Worm (Caenorhabditis elegans) whole organism, L4 larva: Measurements from ENCODE around the gene fbxa-43.

Source experiments
- D1046.2 ChIP-seq: fragments of 200-800 bp; sonication (Bioruptor generic); IDR thresholded peaks from 2 replicates; pipeline ENCODE4 v1.3.6; 2022; ENCODE audit warnings: missing genetic modification characterization, missing compliant biosample characterization
- F37D6.2 ChIP-seq: sonication (generic microtip); optimal IDR thresholded peaks from 2 replicates; lab custom pipeline; 2016; ENCODE audit warnings: mild to moderate bottlenecking, missing genetic modification characterization, missing compliant biosample characterization
- T20F7.1 ChIP-seq: fragments of 200-800 bp; sonication (Bioruptor generic); optimal IDR thresholded peaks from 2 replicates; lab custom pipeline; 2018; ENCODE audit warnings: mild to moderate bottlenecking, missing genetic modification characterization, missing compliant biosample characterization
- ZK337.2 ChIP-seq: fragments of 200-800 bp; sonication (Bioruptor generic); IDR thresholded peaks from 2 replicates; pipeline ENCODE4 v1.3.6; 2022; ENCODE audit warnings: missing genetic modification reagents, missing genetic modification characterization, missing compliant biosample characterization
- ZK546.5 ChIP-seq, 2 experiments: sonication (generic microtip); optimal IDR thresholded peaks; 2 replicates each; lab custom pipeline; 2017; ENCODE audit warnings: missing biosample characterization in 2 of 2, missing genetic modification characterization in 2 of 2
- aly-2 ChIP-seq: sonication (generic microtip); optimal IDR thresholded peaks from 2 replicates; lab custom pipeline; 2018; ENCODE audit warnings: missing biosample characterization, missing genetic modification characterization
- ama-1 ChIP-seq: fragments of 150-350 bp; optimal IDR thresholded peaks from 2 replicates; lab custom pipeline; 2014; ENCODE audit warnings: inconsistent platforms, mixed read lengths
- ceh-20 ChIP-seq: fragments of 200-800 bp; sonication (Bioruptor generic); IDR thresholded peaks from 2 replicates; pipeline ENCODE4 v1.3.6; 2022; ENCODE audit warnings: missing genetic modification reagents, missing genetic modification characterization, missing compliant biosample characterization
- ceh-28 ChIP-seq: fragments of 150-350 bp; optimal IDR thresholded peaks from 2 replicates; lab custom pipeline; 2014; ENCODE audit warnings: missing biosample characterization, missing genetic modification reagents, missing genetic modification characterization
- ceh-44 ChIP-seq: fragments of 200-800 bp; sonication (Bioruptor generic); IDR thresholded peaks from 2 replicates; pipeline ENCODE4 v1.3.6; 2022; ENCODE audit warnings: missing genetic modification reagents, missing genetic modification characterization, missing compliant biosample characterization
- ces-1 ChIP-seq: fragments of 150-350 bp; sonication (generic microtip); optimal IDR thresholded peaks from 4 replicates; lab custom pipeline; 2014; ENCODE audit warnings: missing biosample characterization, missing genetic modification reagents, missing genetic modification characterization
- cey-2 ChIP-seq: sonication (generic microtip); optimal IDR thresholded peaks from 3 replicates; lab custom pipeline; 2017; ENCODE audit warnings: missing genetic modification characterization, mild to moderate bottlenecking, missing compliant biosample characterization, antibody characterized with exemption, borderline replicate concordance; ENCODE audit not compliant: insufficient read depth
- daf-12 ChIP-seq: fragments of 150-350 bp; optimal IDR thresholded peaks from 2 replicates; lab custom pipeline; 2014; ENCODE audit warnings: missing biosample characterization, missing genetic modification reagents, missing genetic modification characterization
- daf-16 ChIP-seq, 3 experiments: sonication (generic microtip); optimal IDR thresholded peaks; 2 replicates each; lab custom pipeline; 2016 to 2017; ENCODE audit warnings: missing genetic modification characterization in 3 of 3, missing genetic modification reagents in 3 of 3, mild to moderate bottlenecking in 2 of 3, missing compliant biosample characterization in 2 of 3, missing biosample characterization in 1 of 3, moderate library complexity in 1 of 3
- daf-19 ChIP-seq: fragments of 200-800 bp; sonication (Bioruptor generic); conservative IDR thresholded peaks from 2 replicates; pipeline ENCODE4 v1.3.6; 2022; ENCODE audit warnings: missing genetic modification characterization, missing compliant biosample characterization
- dmd-6 ChIP-seq: fragments of 200-800 bp; sonication (Bioruptor generic); IDR thresholded peaks from 2 replicates; pipeline ENCODE4 v1.3.6; 2022; ENCODE audit warnings: missing genetic modification reagents, missing genetic modification characterization, missing compliant biosample characterization
- dmd-8 ChIP-seq: fragments of 200-800 bp; sonication (Bioruptor generic); IDR thresholded peaks from 2 replicates; pipeline ENCODE4 v1.3.6; 2022; ENCODE audit warnings: missing genetic modification characterization, missing compliant biosample characterization
- fos-1 ChIP-seq: fragments of 150-350 bp; optimal IDR thresholded peaks from 2 replicates; lab custom pipeline; 2014; ENCODE audit warnings: missing biosample characterization, missing genetic modification characterization
- hlh-11 ChIP-seq: fragments of 200-800 bp; sonication (Bioruptor generic); optimal IDR thresholded peaks from 2 replicates; lab custom pipeline; 2018; ENCODE audit warnings: mild to moderate bottlenecking, missing genetic modification characterization, missing compliant biosample characterization
- lin-1 ChIP-seq: fragments of 200-800 bp; sonication (Bioruptor generic); IDR thresholded peaks from 2 replicates; pipeline ENCODE4 v1.3.6; 2022; ENCODE audit warnings: missing genetic modification reagents, missing genetic modification characterization, missing compliant biosample characterization
- lin-13 ChIP-seq: fragments of 150-350 bp; optimal IDR thresholded peaks from 2 replicates; lab custom pipeline; 2014; ENCODE audit warnings: missing biosample characterization, missing genetic modification reagents, missing genetic modification characterization
- lin-39 ChIP-seq: fragments of 150-350 bp; optimal IDR thresholded peaks from 2 replicates; lab custom pipeline; 2014; ENCODE audit warnings: missing biosample characterization, missing genetic modification reagents, missing genetic modification characterization
- lsy-2 ChIP-seq, 2 experiments: fragments of 150-350 bp in 1 of 2; sonication (generic microtip) in 1 of 2; optimal IDR thresholded peaks; 2 replicates each; lab custom pipeline; 2014 to 2017; ENCODE audit warnings: missing biosample characterization in 2 of 2, missing genetic modification characterization in 2 of 2
- madf-5 ChIP-seq, 2 experiments: fragments of 200-800 bp; sonication (Bioruptor generic); IDR thresholded peaks; 2 replicates each; pipeline ENCODE4 v1.3.6; 2022; ENCODE audit warnings: missing compliant biosample characterization in 2 of 2, missing genetic modification characterization in 2 of 2
- madf-9 ChIP-seq: fragments of 200-800 bp; sonication (Bioruptor generic); conservative IDR thresholded peaks from 2 replicates; pipeline ENCODE4 v1.3.6; 2022; ENCODE audit warnings: missing genetic modification reagents, missing genetic modification characterization, missing compliant biosample characterization
- mdt-29 ChIP-seq: fragments of 200-800 bp; sonication (Bioruptor generic); IDR thresholded peaks from 2 replicates; pipeline ENCODE4 v1.3.6; 2022; ENCODE audit warnings: missing genetic modification reagents, missing genetic modification characterization, missing compliant biosample characterization
- mxl-2 ChIP-seq: fragments of 200-800 bp; sonication (Bioruptor generic); conservative IDR thresholded peaks from 2 replicates; pipeline ENCODE4 v1.3.6; 2022; ENCODE audit warnings: missing genetic modification reagents, missing genetic modification characterization, missing compliant biosample characterization
- mxl-3 ChIP-seq: fragments of 200-800 bp; sonication (Bioruptor generic); optimal IDR thresholded peaks from 2 replicates; lab custom pipeline; 2018; ENCODE audit warnings: mild to moderate bottlenecking, missing genetic modification characterization, missing compliant biosample characterization
- nhr-102 ChIP-seq: sonication (generic microtip); optimal IDR thresholded peaks from 2 replicates; lab custom pipeline; 2016; ENCODE audit warnings: mild to moderate bottlenecking, missing genetic modification characterization, moderate library complexity, missing compliant biosample characterization
- nhr-28 ChIP-seq: fragments of 150-350 bp; optimal IDR thresholded peaks from 2 replicates; lab custom pipeline; 2014; ENCODE audit warnings: missing biosample characterization, missing genetic modification characterization
- nhr-42 ChIP-seq: fragments of 200-800 bp; sonication (Bioruptor generic); IDR thresholded peaks from 2 replicates; pipeline ENCODE4 v1.3.6; 2022; ENCODE audit warnings: missing genetic modification characterization, missing compliant biosample characterization
- nhr-48 ChIP-seq: sonication (generic microtip); optimal IDR thresholded peaks from 2 replicates; lab custom pipeline; 2016; ENCODE audit warnings: mild to moderate bottlenecking, missing genetic modification characterization, missing compliant biosample characterization
- nhr-76 ChIP-seq: fragments of 150-350 bp; optimal IDR thresholded peaks from 2 replicates; lab custom pipeline; 2014; ENCODE audit warnings: missing biosample characterization, missing genetic modification characterization
- php-3 ChIP-seq: fragments of 200-800 bp; sonication (Bioruptor generic); IDR thresholded peaks from 2 replicates; pipeline ENCODE4 v1.3.6; 2022; ENCODE audit warnings: missing genetic modification reagents, missing genetic modification characterization, missing compliant biosample characterization
- rbr-2 ChIP-seq: sonication (generic microtip); optimal IDR thresholded peaks from 2 replicates; lab custom pipeline; 2016; ENCODE audit warnings: missing genotype, missing genetic modification characterization, missing compliant biosample characterization
- sdz-12 ChIP-seq: fragments of 200-800 bp; sonication (Bioruptor generic); optimal IDR thresholded peaks from 2 replicates; lab custom pipeline; 2018; ENCODE audit warnings: mild to moderate bottlenecking, missing genetic modification characterization, missing compliant biosample characterization
- unc-130 ChIP-seq: sonication (generic microtip); optimal IDR thresholded peaks from 2 replicates; lab custom pipeline; 2016; ENCODE audit warnings: missing genetic modification reagents, missing genetic modification characterization, missing compliant biosample characterization
- unc-39 ChIP-seq: sonication (generic microtip); optimal IDR thresholded peaks from 2 replicates; lab custom pipeline; 2017; ENCODE audit warnings: missing biosample characterization, missing genetic modification characterization
- zag-1 ChIP-seq: fragments of 150-350 bp; optimal IDR thresholded peaks from 2 replicates; lab custom pipeline; 2014; ENCODE audit warnings: missing biosample characterization, missing genetic modification characterization
- zfp-2 ChIP-seq: sonication (generic microtip); optimal IDR thresholded peaks from 2 replicates; lab custom pipeline; 2016; ENCODE audit warnings: mild to moderate bottlenecking, missing genetic modification characterization, missing compliant biosample characterization
- zip-2 ChIP-seq: fragments of 150-350 bp; optimal IDR thresholded peaks from 2 replicates; lab custom pipeline; 2014; ENCODE audit warnings: missing biosample characterization, missing genetic modification characterization
- ztf-11 ChIP-seq: fragments of 150-350 bp; optimal IDR thresholded peaks from 2 replicates; lab custom pipeline; 2014; ENCODE audit warnings: missing biosample characterization, missing genetic modification characterization

fbxa-43 gene

DNA sequence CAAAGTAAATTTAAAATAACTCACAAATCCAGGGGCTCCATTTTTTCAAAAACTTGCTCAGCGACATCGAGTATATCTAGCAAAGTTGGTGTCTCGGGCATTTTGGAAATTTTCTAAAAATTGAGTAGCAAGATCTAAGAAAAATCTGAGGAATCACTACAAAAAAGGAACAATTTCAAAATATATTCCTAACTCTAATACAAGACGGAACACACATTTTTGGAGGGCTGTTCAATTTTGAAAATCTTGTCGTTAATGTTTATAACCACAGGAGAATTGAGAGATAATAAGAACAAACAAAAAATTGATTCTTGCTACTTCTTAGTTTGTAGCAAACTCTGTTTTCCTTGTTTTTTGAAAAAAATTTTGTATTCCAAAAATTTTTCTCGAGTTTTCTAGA lies 26.4 kb downstream of the fbxa-43 start, which contains the start of gene fbxa-47:
Gene fbxa-47 (minus strand): TSS at position 101 of the 400 bp plus-strand sequence.
- TF ChIP-seq php-3 (no peak), zfp-2 (no peak), ces-1 (GFP tag; lab: Kevin White, UChicago) (no peak), fos-1 (tag; lab: Kevin White, UChicago) (no peak), ztf-11 (no peak)

DNA sequence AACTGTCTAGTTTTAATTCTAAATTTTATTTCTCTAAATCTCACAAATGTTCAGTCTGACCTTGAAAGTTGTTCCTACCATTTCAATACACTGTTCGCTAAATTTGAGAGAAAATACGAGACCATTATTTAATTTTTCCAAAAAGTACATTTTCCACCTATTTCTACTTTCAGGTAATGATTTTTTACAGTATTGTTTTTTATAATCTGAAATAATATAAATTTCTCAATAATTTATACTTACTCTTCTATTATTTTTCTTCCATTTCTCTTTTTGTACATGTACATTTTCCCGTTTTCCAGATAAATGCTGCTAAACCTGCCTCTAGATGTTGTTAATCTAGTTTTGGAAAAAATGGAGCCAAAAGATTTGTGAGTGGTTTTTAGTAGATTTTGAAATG lies 31.4 kb downstream of the fbxa-43 start, which contains the start of gene fbxa-62:
Gene fbxa-62 (plus strand): TSS at position 301 of the 400 bp plus-strand sequence.
- no peak for TF ChIP-seq madf-9 (GFP tag; lab: Robert Waterston, UW)
- no peak for TF ChIP-seq nhr-28
- no peak for TF ChIP-seq nhr-42
- TF ChIP-seq ZK546.5 (tag; optimal IDR thresholded peaks at IDR 0.05; lab: Kevin White, UChicago), result no peak
- TF ChIP-seq lin-1 (GFP tag; lab: Robert Waterston, UW), result no peak
- TF ChIP-seq unc-39, result no peak
- TF ChIP-seq daf-16 (GFP tag; optimal IDR thresholded peaks at IDR 0.05; lab: Kevin White, UChicago), result no peak
- TF ChIP-seq daf-16 (tag; optimal IDR thresholded peaks at IDR 0.05; lab: Kevin White, UChicago), result no peak

DNA sequence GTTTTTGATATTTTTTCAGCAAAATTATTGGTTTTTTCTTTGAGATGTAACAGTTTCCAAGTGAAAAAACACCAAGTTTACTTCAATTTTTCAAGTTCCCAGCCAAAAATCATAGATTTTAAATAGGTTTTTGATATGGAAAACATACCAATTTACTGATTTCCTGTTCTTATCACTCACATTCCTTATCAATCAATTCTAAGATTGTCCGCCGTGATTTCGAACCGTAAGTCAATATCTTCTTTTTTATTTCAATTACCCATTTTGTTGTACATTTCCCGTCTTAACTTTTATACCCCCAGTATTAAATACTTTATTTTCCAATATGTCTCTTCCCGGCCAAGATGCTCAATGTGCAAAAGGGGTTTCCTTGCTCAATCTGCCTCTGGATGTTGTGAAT lies 34.3 kb downstream of the fbxa-43 start, which contains the start of gene fbxa-38:
Gene fbxa-38 (plus strand): TSS at position 195 of the 400 bp plus-strand sequence.
- TF ChIP-seq daf-12 (no peak), T20F7.1 (GFP tag; lab: Kevin White, UChicago) (no peak), cey-2 (tag; lab: Kevin White, UChicago) (no peak), zip-2 (tag; lab: Kevin White, UChicago) (no peak), mxl-2 (GFP tag; lab: Robert Waterston, UW) (no peak), ceh-44 (GFP tag; lab: Robert Waterston, UW) (no peak), mdt-29 (GFP tag; lab: Robert Waterston, UW) (no peak), aly-2 (tag; lab: Kevin White, UChicago) (no peak), ZK337.2 (no peak)

DNA sequence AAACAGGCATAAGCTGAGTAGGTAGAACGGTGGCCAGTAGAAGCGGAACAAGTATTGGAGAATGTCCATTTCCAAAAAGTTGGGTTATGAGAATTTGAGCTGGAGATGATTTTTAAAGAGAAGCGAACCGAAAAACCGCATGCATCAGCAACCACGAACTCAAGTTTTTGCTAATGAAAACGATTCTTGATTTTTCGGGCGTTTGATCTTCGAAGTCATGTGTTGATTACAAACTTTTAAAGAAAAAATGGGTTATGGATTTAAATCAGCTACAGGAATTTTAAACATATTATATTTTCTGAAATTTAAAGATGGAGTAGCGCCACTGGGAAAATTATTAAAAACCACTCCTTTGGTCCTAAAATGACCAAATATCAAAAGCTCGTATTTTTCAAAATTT lies 34.8 kb downstream of the fbxa-43 start, which contains the start of gene srd-65:
Gene srd-65 (minus strand): TSS at position 101 of the 400 bp plus-strand sequence.
- no peak for TF ChIP-seq lsy-2 (tag; optimal IDR thresholded peaks at IDR 0.05; lab: Kevin White, UChicago)

DNA sequence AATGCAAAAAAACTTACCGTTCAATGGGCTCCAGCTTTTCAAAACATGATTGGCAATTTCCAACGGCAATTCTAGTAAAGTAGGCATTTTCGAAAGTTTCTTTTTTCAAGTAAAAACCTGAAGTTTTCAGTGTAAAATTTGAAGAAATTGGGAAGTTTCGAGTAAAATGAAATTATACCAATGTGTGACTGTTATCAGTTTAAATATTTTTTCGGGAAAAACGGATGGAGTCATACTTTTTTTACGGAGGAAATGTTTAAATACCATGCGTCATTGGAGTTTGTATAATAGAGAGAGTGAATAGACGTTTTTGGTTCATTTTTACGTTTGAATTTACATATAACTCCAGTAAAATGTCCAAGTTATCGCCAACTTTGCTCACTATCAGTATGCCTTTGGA lies 39.4 kb downstream of the fbxa-43 start, which contains the start of gene fbxa-12:
Gene fbxa-12 (plus strand): TSS at position 301 of the 400 bp plus-strand sequence.
- TF ChIP-seq unc-130 (no peak), rbr-2 (no peak), nhr-48 (tag; lab: Kevin White, UChicago) (no peak)
- TF ChIP-seq, all 104 proteins: peak for 0

DNA sequence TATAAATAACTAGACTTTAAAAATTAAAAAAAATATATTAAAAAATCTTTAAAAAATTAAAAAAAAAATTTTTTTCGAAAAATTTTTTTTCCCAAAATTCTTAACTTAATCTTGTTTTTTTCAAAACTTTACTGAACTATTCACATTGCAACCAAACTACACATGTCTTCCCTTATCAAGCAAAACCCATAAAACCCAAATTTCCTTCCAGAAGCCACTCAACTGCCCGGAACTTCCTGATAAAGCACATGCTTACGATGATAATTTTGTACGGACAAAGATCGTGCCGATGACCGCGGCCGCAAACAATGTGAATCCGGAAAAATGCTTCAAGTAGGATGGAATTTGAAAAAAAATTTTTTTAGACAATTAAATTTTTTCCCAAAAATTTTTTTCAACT lies 46.4 kb downstream of the fbxa-43 start:
- TF ChIP-seq lsy-2 (tag; optimal IDR thresholded peaks at IDR 0.05; lab: Kevin White, UChicago) (no peak), madf-5 (GFP tag; IDR thresholded peaks at IDR 0.05; lab: Robert Waterston, UW) (no peak), ceh-28 (tag; lab: Kevin White, UChicago) (no peak), cey-2 (tag; lab: Kevin White, UChicago) (no peak), D1046.2 (no peak), sdz-12 (no peak), hlh-11 (tag; lab: Kevin White, UChicago) (peak; percentile 26), aly-2 (tag; lab: Kevin White, UChicago) (no peak), zag-1 (no peak), lin-13 (GFP tag; lab: Kevin White, UChicago) (no peak), F37D6.2 (tag; lab: Kevin White, UChicago) (no peak), dmd-8 (no peak), php-3 (peak; percentile 58; the same call in 1 of the 2 replicates), nhr-42 (no peak), nhr-102 (tag; lab: Kevin White, UChicago) (no peak), daf-19 (GFP tag; lab: Robert Waterston, UW) (no peak), ama-1 (lab: Kevin White, UChicago) (no peak), lin-39 (tag; lab: Kevin White, UChicago) (no peak), dmd-6 (GFP tag; lab: Robert Waterston, UW) (peak; percentile 53), ceh-20 (no peak), zfp-2 (no peak), nhr-76 (tag; lab: Kevin White, UChicago) (no peak), mxl-3 (peak; percentile 29), daf-16 (GFP tag; optimal IDR thresholded peaks at IDR 0.05; lab: Kevin White, UChicago) (no peak), daf-16 (tag; optimal IDR thresholded peaks at IDR 0.05; lab: Kevin White, UChicago) (peak; percentile 50)
